Fruit fly (Drosophila melanogaster) whole organism, embryonic: ENCODE data around the gene nmo.

Experiments
- Abd-B ChIP-seq: fragments of 200-800 bp; sonication (Bioruptor generic); optimal IDR thresholded peaks from 2 replicates; lab custom pipeline; 2018; ENCODE audit warnings: missing biosample characterization, mild to moderate bottlenecking, missing genetic modification characterization, moderate library complexity
- Aef1 ChIP-seq: fragments of 200-800 bp; sonication (Bioruptor generic); IDR thresholded peaks from 3 replicates; pipeline ENCODE4 v1.3.6; 2022; ENCODE audit warnings: missing biosample characterization, missing genetic modification characterization
- CG10431 ChIP-seq: fragments of 200-800 bp; sonication (Bioruptor generic); optimal IDR thresholded peaks from 3 replicates; lab custom pipeline; 2018; ENCODE audit warnings: missing biosample characterization, mild to moderate bottlenecking, missing genetic modification characterization
- CG11560 ChIP-seq: fragments of 200-800 bp; sonication (Bioruptor generic); IDR thresholded peaks from 3 replicates; pipeline ENCODE4 v1.3.6; 2022; ENCODE audit warnings: missing biosample characterization, missing genetic modification characterization
- CG11695 ChIP-seq: fragments of 200-800 bp; sonication (Bioruptor generic); IDR thresholded peaks from 3 replicates; pipeline ENCODE4 v1.3.6; 2022; ENCODE audit warnings: missing biosample characterization, missing genetic modification characterization
- CG11696 ChIP-seq: fragments of 200-800 bp; sonication (Bioruptor generic); IDR thresholded peaks from 2 replicates; pipeline ENCODE4 v1.3.6; 2022; ENCODE audit warnings: missing biosample characterization, missing genetic modification characterization
- CG14710 ChIP-seq: fragments of 200-800 bp; sonication (Bioruptor generic); optimal IDR thresholded peaks from 3 replicates; lab custom pipeline; 2019; ENCODE audit warnings: missing biosample characterization, mild to moderate bottlenecking, missing genetic modification characterization, moderate library complexity
- CG14860 ChIP-seq: fragments of 200-800 bp; sonication (Bioruptor generic); IDR thresholded peaks from 3 replicates; pipeline ENCODE4 v1.3.6; 2022; ENCODE audit warnings: missing biosample characterization, missing genetic modification characterization; ENCODE audit not compliant: partially characterized antibody
- CG15011 ChIP-seq: fragments of 200-800 bp; sonication (Bioruptor generic); optimal IDR thresholded peaks from 3 replicates; lab custom pipeline; 2018; ENCODE audit warnings: missing biosample characterization, mild to moderate bottlenecking, missing genetic modification characterization
- CG1603 ChIP-seq: fragments of 200-800 bp; sonication (Bioruptor generic); optimal IDR thresholded peaks from 2 replicates; lab custom pipeline; 2019; ENCODE audit warnings: missing biosample characterization, mild to moderate bottlenecking, missing genetic modification characterization, moderate library complexity
- CG17359 ChIP-seq: fragments of 200-800 bp; sonication (Bioruptor generic); optimal IDR thresholded peaks from 3 replicates; lab custom pipeline; 2018; ENCODE audit warnings: missing biosample characterization, mild to moderate bottlenecking, missing genetic modification characterization, moderate library complexity
- CG32532 ChIP-seq: fragments of 200-800 bp; sonication (Bioruptor generic); IDR thresholded peaks from 2 replicates; pipeline ENCODE4 v1.3.6; 2022; ENCODE audit warnings: missing biosample characterization, missing genetic modification characterization
- CG4360 ChIP-seq: fragments of 200-800 bp; sonication (Bioruptor generic); IDR thresholded peaks from 2 replicates; pipeline ENCODE4 v1.3.6; 2022; ENCODE audit warnings: missing biosample characterization, missing genetic modification characterization
- CG6683 ChIP-seq: fragments of 200-800 bp; sonication (Bioruptor generic); optimal IDR thresholded peaks from 2 replicates; lab custom pipeline; 2017; ENCODE audit warnings: missing biosample characterization, mild to moderate bottlenecking, missing genetic modification characterization, missing genetic modification reagents
- CG6765 ChIP-seq: fragments of 200-800 bp; sonication (Bioruptor generic); optimal IDR thresholded peaks from 3 replicates; lab custom pipeline; 2017; ENCODE audit warnings: missing biosample characterization, mild to moderate bottlenecking, missing genetic modification characterization
- CG9609 ChIP-seq: fragments of 200-800 bp; sonication (Bioruptor generic); optimal IDR thresholded peaks from 3 replicates; lab custom pipeline; 2016; ENCODE audit warnings: missing biosample characterization, missing genetic modification characterization
- CG9727 ChIP-seq: fragments of 200-800 bp; sonication (Bioruptor generic); optimal IDR thresholded peaks from 3 replicates; lab custom pipeline; 2017; ENCODE audit warnings: missing biosample characterization, mild to moderate bottlenecking, missing genetic modification characterization
- Ets65A ChIP-seq: fragments of 200-800 bp; sonication (Bioruptor generic); peaks from one replicate; lab custom pipeline; 2016; ENCODE audit warnings: missing biosample characterization, missing genetic modification characterization
- HLH3B ChIP-seq: fragments of 200-800 bp; sonication (Bioruptor generic); IDR thresholded peaks from 2 replicates; pipeline ENCODE4 v1.3.6; 2022; ENCODE audit warnings: missing biosample characterization, missing genetic modification characterization
- HLH54F ChIP-seq: fragments of 200-800 bp; sonication (Bioruptor generic); optimal IDR thresholded peaks from 3 replicates; lab custom pipeline; 2016; ENCODE audit warnings: missing biosample characterization, missing genetic modification characterization
- Jarid2 ChIP-seq: fragments of 200-800 bp; sonication (Bioruptor generic); optimal IDR thresholded peaks from 3 replicates; lab custom pipeline; 2017; ENCODE audit warnings: mild to moderate bottlenecking, missing biosample characterization, missing genetic modification reagents, missing genetic modification characterization
- Lim3 ChIP-seq: fragments of 200-800 bp; sonication (Bioruptor generic); IDR thresholded peaks from 2 replicates; pipeline ENCODE4 v1.3.6; 2022; ENCODE audit warnings: missing biosample characterization, missing genetic modification characterization
- Med ChIP-seq: fragments of 200-800 bp; sonication (Bioruptor generic); peaks from one replicate; lab custom pipeline; 2016; ENCODE audit warnings: missing biosample characterization, missing genetic modification characterization, mild to moderate bottlenecking, inconsistent platforms, moderate library complexity
- Poxn ChIP-seq: fragments of 200-800 bp; sonication (Bioruptor generic); IDR thresholded peaks from 2 replicates; pipeline ENCODE4 v1.3.6; 2022; ENCODE audit warnings: missing biosample characterization, missing genetic modification characterization
- Ssrp ChIP-seq: fragments of 200-800 bp; sonication (Bioruptor generic); optimal IDR thresholded peaks from 2 replicates; lab custom pipeline; 2018; ENCODE audit warnings: missing biosample characterization, mild to moderate bottlenecking, missing genetic modification characterization, moderate library complexity
- Vsx1 ChIP-seq: fragments of 200-800 bp; sonication (Bioruptor generic); optimal IDR thresholded peaks from 2 replicates; lab custom pipeline; 2017; ENCODE audit warnings: missing biosample characterization, mild to moderate bottlenecking, missing genetic modification characterization, missing genetic modification reagents
- ab ChIP-seq: fragments of 200-800 bp; sonication (Bioruptor generic); optimal IDR thresholded peaks from 2 replicates; lab custom pipeline; 2016; ENCODE audit warnings: missing biosample characterization, missing genetic modification characterization
- bcd ChIP-seq: fragments of 200-800 bp; sonication (Bioruptor generic); optimal IDR thresholded peaks from 2 replicates; lab custom pipeline; 2017; ENCODE audit warnings: missing biosample characterization, mild to moderate bottlenecking, missing genetic modification characterization
- btn ChIP-seq: fragments of 200-800 bp; sonication (Bioruptor generic); optimal IDR thresholded peaks from 2 replicates; lab custom pipeline; 2016; ENCODE audit warnings: missing biosample characterization, missing genetic modification characterization
- cad ChIP-seq: fragments of >200 bp; optimal IDR thresholded peaks from 2 replicates; lab custom pipeline; 2017; ENCODE audit warnings: missing biosample characterization, missing genetic modification characterization
- chinmo ChIP-seq: fragments of 200-800 bp; sonication (Bioruptor generic); IDR thresholded peaks from 4 replicates; pipeline ENCODE4 v1.3.6; 2022; ENCODE audit warnings: missing biosample characterization, missing genetic modification characterization; ENCODE audit not compliant: partially characterized antibody
- danr ChIP-seq: fragments of 200-800 bp; sonication (Bioruptor generic); IDR thresholded peaks from 2 replicates; pipeline ENCODE4 v1.3.6; 2022; ENCODE audit warnings: missing biosample characterization, missing genetic modification characterization
- exex ChIP-seq: fragments of 200-800 bp; sonication (Bioruptor generic); optimal IDR thresholded peaks from 4 replicates; lab custom pipeline; 2018; ENCODE audit warnings: missing biosample characterization, mild to moderate bottlenecking, missing genetic modification characterization, moderate library complexity
- gce ChIP-seq: fragments of 200-800 bp; sonication (Bioruptor generic); IDR thresholded peaks from 3 replicates; pipeline ENCODE4 v1.3.6; 2022; ENCODE audit warnings: missing biosample characterization, missing genetic modification characterization
- grn ChIP-seq: fragments of 200-800 bp; sonication (Bioruptor generic); optimal IDR thresholded peaks from 3 replicates; lab custom pipeline; 2017; ENCODE audit warnings: missing biosample characterization, missing genetic modification characterization
- her ChIP-seq: fragments of 200-800 bp; sonication (Bioruptor generic); optimal IDR thresholded peaks from 2 replicates; lab custom pipeline; 2016; ENCODE audit warnings: missing biosample characterization, missing genetic modification characterization
- mirr ChIP-seq: fragments of 200-800 bp; sonication (Bioruptor generic); optimal IDR thresholded peaks from 3 replicates; lab custom pipeline; 2018; ENCODE audit warnings: missing biosample characterization, mild to moderate bottlenecking, missing genetic modification characterization
- nau ChIP-seq: fragments of 200-800 bp; sonication (Bioruptor generic); optimal IDR thresholded peaks from 3 replicates; lab custom pipeline; 2017; ENCODE audit warnings: missing biosample characterization, mild to moderate bottlenecking, missing genetic modification characterization, missing genetic modification reagents
- otp ChIP-seq: fragments of 200-800 bp; sonication (Bioruptor generic); IDR thresholded peaks from 3 replicates; pipeline ENCODE4, ENCODE4 v1.3.6; 2022; ENCODE audit warnings: missing biosample characterization, missing genetic modification characterization
- p53 ChIP-seq: fragments of 200-800 bp; sonication (Bioruptor generic); optimal IDR thresholded peaks from 2 replicates; lab custom pipeline; 2016; ENCODE audit warnings: missing biosample characterization, missing genetic modification characterization
- sc ChIP-seq, 3 experiments: fragments of >200 bp in 2 of 3; fragments of 200-800 bp in 1 of 3; sonication (Bioruptor generic) in 1 of 3; optimal IDR thresholded peaks; 2 replicates in 2 of 3; 3 replicates in 1 of 3; lab custom pipeline; 2017; ENCODE audit warnings: mild to moderate bottlenecking in 1 of 3, missing biosample characterization in 1 of 3, missing genetic modification characterization in 1 of 3, missing genetic modification reagents in 1 of 3
- sd ChIP-seq: fragments of 200-800 bp; sonication (Bioruptor generic); optimal IDR thresholded peaks from 3 replicates; lab custom pipeline; 2018; ENCODE audit warnings: missing biosample characterization, mild to moderate bottlenecking, missing genetic modification characterization, moderate library complexity
- sens-2 ChIP-seq: fragments of 200-800 bp; sonication (Bioruptor generic); IDR thresholded peaks from 2 replicates; pipeline ENCODE4 v1.3.6; 2022; ENCODE audit warnings: missing biosample characterization, missing genetic modification characterization
- slou ChIP-seq: fragments of 200-800 bp; sonication (Bioruptor generic); optimal IDR thresholded peaks from 3 replicates; lab custom pipeline; 2016; ENCODE audit warnings: missing biosample characterization, missing genetic modification characterization

nmo gene

dm6 chr3L:7961973-7962753, 16.7 kb upstream of the nmo start (continued):
- peak; percentile 79 for TF ChIP-seq grn (GFP tag; lab: Kevin White, UChicago)
- no peak for TF ChIP-seq Aef1 (GFP tag; lab: Robert Waterston, UW)
- TF ChIP-seq CG6683 (GFP tag; lab: Kevin White, UChicago), result no peak
- TF ChIP-seq Ets65A (GFP tag; lab: Kevin White, UChicago), result no peak
- TF ChIP-seq Ssrp (tag; lab: Kevin White, UChicago), result peak; percentile 14
- peak; percentile 54 for TF ChIP-seq CG10431 (GFP tag; lab: Kevin White, UChicago)
- peak; percentile 9 for TF ChIP-seq cad
- TF ChIP-seq CG14710, result peak; percentile 55
- peak; percentile 74 for TF ChIP-seq Vsx1
- TF ChIP-seq slou (GFP tag; lab: Kevin White, UChicago), result no peak
- peak; percentile 31; the same call in 1 of the 2 replicates for TF ChIP-seq sens-2 (GFP tag; lab: Robert Waterston, UW)
- TF ChIP-seq danr (GFP tag; lab: Robert Waterston, UW), result no peak
- peak; percentile 54 for TF ChIP-seq mirr
- TF ChIP-seq CG1603 (tag; lab: Kevin White, UChicago), result peak; percentile 15
- peak; percentile 7 for TF ChIP-seq bcd

dm6 chr3L:7963022-7963421, 15.8 kb upstream of the nmo start:
- no peak for TF ChIP-seq CG4360 (GFP tag; lab: Robert Waterston, UW)
- no peak for TF ChIP-seq slou (GFP tag; lab: Kevin White, UChicago)
- TF ChIP-seq CG14860 (GFP tag; lab: Robert Waterston, UW), result no peak
- no peak for TF ChIP-seq Poxn (GFP tag; lab: Robert Waterston, UW)
- peak; percentile 79 for TF ChIP-seq sd (tag; lab: Kevin White, UChicago)
- TF ChIP-seq CG11695 (GFP tag; lab: Robert Waterston, UW), result no peak
- TF ChIP-seq cad, result no peak
- no peak for TF ChIP-seq CG9609 (GFP tag; lab: Kevin White, UChicago)
- TF ChIP-seq CG15011, result no peak
- no peak for TF ChIP-seq ab
- no peak for TF ChIP-seq Jarid2 (GFP tag; lab: Kevin White, UChicago)
- TF ChIP-seq CG32532 (GFP tag; lab: Robert Waterston, UW), result no peak
- TF ChIP-seq CG6765 (GFP tag; lab: Kevin White, UChicago), result no peak
- TF ChIP-seq otp, result no peak
- no peak for TF ChIP-seq p53 (GFP tag; lab: Kevin White, UChicago)
- TF ChIP-seq nau, result no peak
- no peak for TF ChIP-seq HLH3B
- no peak for TF ChIP-seq CG11696 (GFP tag; lab: Robert Waterston, UW)
- no peak for TF ChIP-seq HLH54F
- no peak for TF ChIP-seq Med
- TF ChIP-seq CG11560 (tag; lab: Robert Waterston, UW), result no peak
- TF ChIP-seq sc (optimal IDR thresholded peaks at IDR 0.05; lab: Kevin White, UChicago), result no peak
- no peak for TF ChIP-seq sc (GFP tag; optimal IDR thresholded peaks at IDR 0.05; lab: Kevin White, UChicago)
- peak; percentile 71 for TF ChIP-seq exex (tag; lab: Kevin White, UChicago)
- no peak for TF ChIP-seq her (GFP tag; lab: Kevin White, UChicago)
- no peak for TF ChIP-seq CG17359 (tag; lab: Kevin White, UChicago)
- TF ChIP-seq mirr, result peak; percentile 10
- 0 out of 2 replicates have a peak, but pooled peaks have one; percentile 35 for TF ChIP-seq Lim3
- TF ChIP-seq Abd-B (GFP tag; lab: Kevin White, UChicago), result no peak
- no peak for TF ChIP-seq gce (GFP tag; lab: Robert Waterston, UW)
- no peak for TF ChIP-seq btn (GFP tag; lab: Kevin White, UChicago)
- no peak for TF ChIP-seq chinmo (GFP tag; lab: Robert Waterston, UW)
- TF ChIP-seq CG9727 (GFP tag; lab: Kevin White, UChicago), result no peak
